Fruit fly (Drosophila melanogaster): ENCODE measurements around the gene Tmhs.

dm6 chr3L:1937469-1937868, 52.0 kb downstream of the Tmhs start:
- no peak for TF ChIP-seq psq (optimal IDR thresholded peaks at IDR 0.05)
- no peak for TF ChIP-seq ttk (optimal IDR thresholded peaks at IDR 0.05)

Measured in Kc167 (cell line).